Worm (Caenorhabditis elegans): ENCODE data around the gene F41C6.6.

- TF ChIP-seq him-1 (tag; optimal IDR thresholded peaks at IDR 0.05) (no peak), W03F9.2 (tag; optimal IDR thresholded peaks at IDR 0.05) (no peak), dao-5 (tag; optimal IDR thresholded peaks at IDR 0.05) (no peak)
Observed at ce11 chrX:6899848-6900247, 18.2 kb upstream of the F41C6.6 start, which contains the start of gene F14B8.4.

Data from whole organism, L4/young adult.